Worm (Caenorhabditis elegans) whole organism, young adult: ENCODE measurements around the gene K06B9.6.
"Not testable (repeated sequence)": the region's sequence is repeated elsewhere in the genome, so short reads cannot be mapped to it uniquely, and the experiment has no call there.

Experiments
- B0336.3 ChIP-seq: fragments of 200-800 bp; sonication (Bioruptor generic); IDR thresholded peaks from 2 replicates; pipeline ENCODE4 v1.3.6; 2022; ENCODE audit warnings: missing genetic modification characterization, missing compliant biosample characterization
- C06A6.2 ChIP-seq: fragments of 200-800 bp; sonication (Bioruptor generic); conservative IDR thresholded peaks from 2 replicates; pipeline ENCODE4 v1.3.6; 2022; ENCODE audit warnings: missing genetic modification characterization, missing compliant biosample characterization
- D2030.7 ChIP-seq: fragments of 200-800 bp; sonication (Bioruptor generic); IDR thresholded peaks from 2 replicates; pipeline ENCODE4 v1.3.6; 2022; ENCODE audit warnings: missing genetic modification reagents, missing genetic modification characterization, missing compliant biosample characterization
- F37B4.10 ChIP-seq: fragments of 200-800 bp; sonication (Bioruptor generic); IDR thresholded peaks from 2 replicates; pipeline ENCODE4 v1.3.6; 2022; ENCODE audit warnings: missing genetic modification characterization, missing compliant biosample characterization
- K11D2.4 ChIP-seq: fragments of 200-800 bp; sonication (Bioruptor generic); IDR thresholded peaks from 2 replicates; pipeline ENCODE4 v1.3.6; 2022; ENCODE audit warnings: missing genetic modification reagents, missing genetic modification characterization, missing compliant biosample characterization
- Y53G8AR.9 ChIP-seq: fragments of 200-800 bp; sonication (Bioruptor generic); conservative IDR thresholded peaks from 2 replicates; pipeline ENCODE4 v1.3.6; 2022; ENCODE audit warnings: missing genetic modification reagents, missing genetic modification characterization, missing compliant biosample characterization
- Y56A3A.18 ChIP-seq: fragments of 200-800 bp; sonication (Bioruptor generic); IDR thresholded peaks from 2 replicates; pipeline ENCODE4 v1.3.6; 2022; ENCODE audit warnings: missing genetic modification reagents, missing genetic modification characterization, missing compliant biosample characterization
- Y67H2A.10 ChIP-seq: fragments of 200-800 bp; sonication (Bioruptor generic); conservative IDR thresholded peaks from 2 replicates; pipeline ENCODE4 v1.3.6; 2022; ENCODE audit warnings: missing genetic modification reagents, missing genetic modification characterization, missing compliant biosample characterization
- Y79H2A.3 ChIP-seq: fragments of 200-800 bp; sonication (Bioruptor generic); conservative IDR thresholded peaks from 2 replicates; pipeline ENCODE4 v1.3.6; 2022; ENCODE audit warnings: missing genetic modification reagents, missing genetic modification characterization, missing compliant biosample characterization
- attf-3 ChIP-seq: fragments of 200-800 bp; sonication (Bioruptor generic); conservative IDR thresholded peaks from 2 replicates; pipeline ENCODE4 v1.3.6; 2022; ENCODE audit warnings: missing genetic modification reagents, missing genetic modification characterization, missing compliant biosample characterization
- attf-6 ChIP-seq: fragments of 200-800 bp; sonication (Bioruptor generic); IDR thresholded peaks from 2 replicates; pipeline ENCODE4 v1.3.6; 2022; ENCODE audit warnings: missing genetic modification reagents, missing genetic modification characterization, missing compliant biosample characterization
- bed-2 ChIP-seq: fragments of 200-800 bp; sonication (Bioruptor generic); IDR thresholded peaks from 2 replicates; pipeline ENCODE4 v1.3.6; 2022; ENCODE audit warnings: missing genetic modification reagents, missing genetic modification characterization, missing compliant biosample characterization
- cebp-1 ChIP-seq, 2 experiments: fragments of 200-800 bp in 1 of 2; sonication (Bioruptor generic) in 1 of 2; sonication (generic microtip) in 1 of 2; IDR thresholded peaks in 1 of 2; optimal IDR thresholded peaks in 1 of 2; 2 replicates each; pipeline versions ENCODE4 v1.3.6 to Lab custom; 2017 to 2022; ENCODE audit warnings: missing compliant biosample characterization in 2 of 2, missing genetic modification characterization in 2 of 2, mild to moderate bottlenecking in 1 of 2, missing genetic modification reagents in 1 of 2, moderate library complexity in 1 of 2
- ceh-100 ChIP-seq: fragments of 200-800 bp; sonication (Bioruptor generic); IDR thresholded peaks from 2 replicates; pipeline ENCODE4 v1.3.6; 2022; ENCODE audit warnings: missing genetic modification reagents, missing genetic modification characterization, missing compliant biosample characterization
- ceh-40 ChIP-seq: fragments of 200-800 bp; sonication (Bioruptor generic); IDR thresholded peaks from 2 replicates; pipeline ENCODE4 v1.3.6; 2022; ENCODE audit warnings: missing genetic modification characterization, missing compliant biosample characterization
- ceh-91 ChIP-seq: fragments of 200-800 bp; sonication (Bioruptor generic); IDR thresholded peaks from 2 replicates; pipeline ENCODE4 v1.3.6; 2022; ENCODE audit warnings: missing genetic modification reagents, missing genetic modification characterization, missing compliant biosample characterization
- chd-7 ChIP-seq: sonication (generic microtip); optimal IDR thresholded peaks from 2 replicates; lab custom pipeline; 2016; ENCODE audit warnings: mild to moderate bottlenecking, missing genetic modification characterization, moderate library complexity, missing compliant biosample characterization
- dox-1 ChIP-seq: fragments of 200-800 bp; sonication (Bioruptor generic); IDR thresholded peaks from 2 replicates; pipeline ENCODE4 v1.3.6; 2022; ENCODE audit warnings: missing genetic modification reagents, missing genetic modification characterization, missing compliant biosample characterization
- efl-1 ChIP-seq: fragments of 150-350 bp; optimal IDR thresholded peaks from 2 replicates; lab custom pipeline; 2014; ENCODE audit warnings: missing biosample characterization, missing genetic modification reagents, missing genetic modification characterization
- egl-18 ChIP-seq: fragments of 200-800 bp; sonication (Bioruptor generic); IDR thresholded peaks from 2 replicates; pipeline ENCODE4 v1.3.6; 2022; ENCODE audit warnings: missing genetic modification reagents, missing genetic modification characterization, missing compliant biosample characterization
- egl-44 ChIP-seq: fragments of 200-800 bp; sonication (Bioruptor generic); IDR thresholded peaks from 2 replicates; pipeline ENCODE4 v1.3.6; 2022; ENCODE audit warnings: missing genetic modification reagents, missing genetic modification characterization, missing compliant biosample characterization
- ekl-4 ChIP-seq: fragments of 200-800 bp; sonication (Bioruptor generic); IDR thresholded peaks from 2 replicates; pipeline ENCODE4 v1.3.6; 2022; ENCODE audit warnings: missing genetic modification reagents, missing genetic modification characterization, missing compliant biosample characterization
- hmg-1.2 ChIP-seq: fragments of 200-800 bp; sonication (Bioruptor generic); IDR thresholded peaks from 2 replicates; pipeline ENCODE4 v1.3.6; 2022; ENCODE audit warnings: missing genetic modification reagents, missing genetic modification characterization, missing compliant biosample characterization
- hsf-1 ChIP-seq: fragments of 200-800 bp; sonication (Bioruptor generic); IDR thresholded peaks from 2 replicates; pipeline ENCODE4 v1.3.6; 2022; ENCODE audit warnings: missing genetic modification reagents, missing genetic modification characterization, missing compliant biosample characterization
- lin-26 ChIP-seq: fragments of 200-800 bp; sonication (Bioruptor generic); IDR thresholded peaks from 2 replicates; pipeline ENCODE4 v1.3.6; 2022; ENCODE audit warnings: missing genetic modification reagents, missing genetic modification characterization, missing compliant biosample characterization
- lin-40 ChIP-seq: sonication (generic microtip); optimal IDR thresholded peaks from 2 replicates; lab custom pipeline; 2016; ENCODE audit warnings: missing genetic modification characterization, mild to moderate bottlenecking, missing compliant biosample characterization, missing genotype, missing genetic modification reagents
- lir-1 ChIP-seq: fragments of 200-800 bp; sonication (Bioruptor generic); conservative IDR thresholded peaks from 2 replicates; pipeline ENCODE4 v1.3.6; 2022; ENCODE audit warnings: missing genetic modification reagents, missing genetic modification characterization, missing compliant biosample characterization
- lsy-27 ChIP-seq: sonication (generic microtip); optimal IDR thresholded peaks from 2 replicates; lab custom pipeline; 2017; ENCODE audit warnings: missing genetic modification characterization, mild to moderate bottlenecking, missing compliant biosample characterization, antibody characterized with exemption, missing genotype, borderline replicate concordance; ENCODE audit not compliant: insufficient read depth
- madf-3 ChIP-seq: fragments of 200-800 bp; sonication (Bioruptor generic); IDR thresholded peaks from 2 replicates; pipeline ENCODE4 v1.3.6; 2022; ENCODE audit warnings: missing genetic modification reagents, missing genetic modification characterization, missing compliant biosample characterization
- madf-6 ChIP-seq: fragments of 200-800 bp; sonication (Bioruptor generic); IDR thresholded peaks from 2 replicates; pipeline ENCODE4 v1.3.6; 2022; ENCODE audit warnings: missing genetic modification reagents, missing genetic modification characterization, missing compliant biosample characterization
- mcd-1 ChIP-seq: fragments of 200-800 bp; sonication (Bioruptor generic); IDR thresholded peaks from 2 replicates; pipeline ENCODE4 v1.3.6; 2022; ENCODE audit warnings: missing genetic modification reagents, missing genetic modification characterization, missing compliant biosample characterization
- pbrm-1 ChIP-seq: fragments of 200-800 bp; sonication (Bioruptor generic); IDR thresholded peaks from 2 replicates; pipeline ENCODE4 v1.3.6; 2022; ENCODE audit warnings: missing genetic modification reagents, missing genetic modification characterization, missing compliant biosample characterization
- snpc-4 ChIP-seq, 5 experiments: fragments of 150-350 bp in 1 of 5; sonication (generic microtip) in 4 of 5; optimal IDR thresholded peaks; 2 replicates each; lab custom pipeline; 2014 to 2018; ENCODE audit warnings: missing genetic modification characterization in 5 of 5, missing biosample characterization in 3 of 5, antibody characterized with exemption in 2 of 5, mild to moderate bottlenecking in 2 of 5, missing compliant biosample characterization in 2 of 5, missing genotype in 2 of 5, moderate library complexity in 2 of 5, missing genetic modification reagents in 1 of 5
- somi-1 ChIP-seq: fragments of 200-800 bp; sonication (Bioruptor generic); optimal IDR thresholded peaks from 2 replicates; lab custom pipeline; 2018; ENCODE audit warnings: mild to moderate bottlenecking, missing genetic modification characterization, missing compliant biosample characterization
- sptf-2 ChIP-seq: fragments of 200-800 bp; sonication (Bioruptor generic); optimal IDR thresholded peaks from 2 replicates; lab custom pipeline; 2018; ENCODE audit warnings: mild to moderate bottlenecking, missing genetic modification characterization, missing compliant biosample characterization
- tbx-9 ChIP-seq: sonication (generic microtip); optimal IDR thresholded peaks from 2 replicates; lab custom pipeline; 2016; ENCODE audit warnings: borderline replicate concordance, missing genetic modification characterization, inconsistent platforms, missing compliant biosample characterization
- xnd-1 ChIP-seq: sonication (generic microtip); optimal IDR thresholded peaks from 2 replicates; lab custom pipeline; 2016; ENCODE audit warnings: missing genotype, missing genetic modification reagents, missing genetic modification characterization, missing compliant biosample characterization
- ztf-28 ChIP-seq: fragments of 200-800 bp; sonication (Bioruptor generic); IDR thresholded peaks from 2 replicates; pipeline ENCODE4 v1.3.6; 2022; ENCODE audit warnings: missing genetic modification reagents, missing genetic modification characterization, missing compliant biosample characterization
- ztf-6 ChIP-seq: fragments of 200-800 bp; sonication (Bioruptor generic); IDR thresholded peaks from 2 replicates; pipeline ENCODE4 v1.3.6; 2022; ENCODE audit warnings: missing genetic modification reagents, missing genetic modification characterization, missing compliant biosample characterization

K06B9.6 gene

DNA sequence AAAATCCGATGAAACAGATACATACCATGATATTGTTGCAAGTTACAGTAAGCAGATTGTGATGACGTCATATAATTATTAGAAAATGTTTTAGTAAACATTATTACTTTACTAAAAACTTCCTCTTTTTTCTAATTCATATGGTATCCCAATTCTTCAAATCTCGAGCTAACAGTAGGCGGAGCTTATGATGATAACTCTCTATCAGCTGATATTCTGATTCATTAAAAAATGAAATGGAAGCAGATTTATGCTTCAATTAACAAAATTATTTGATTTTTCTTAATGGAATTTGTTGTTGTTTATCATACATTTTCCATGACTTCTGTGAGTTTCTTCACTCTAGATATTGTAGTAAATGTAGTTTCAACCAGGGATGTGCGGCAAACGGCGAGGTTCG is 7.6 kb upstream of the K06B9.6 start, which contains the start of gene pax-2:
TSS of gene pax-2 (minus strand) at position 101 of the 400 bp plus-strand sequence.
- TF ChIP-seq efl-1 (GFP tag; lab: Kevin White, UChicago): no peak
- TF ChIP-seq lsy-27: no peak
- TF ChIP-seq tbx-9 (tag; lab: Kevin White, UChicago): no peak
- TF ChIP-seq attf-6 (GFP tag; lab: Robert Waterston, UW): no peak
- no peak for TF ChIP-seq egl-18 (GFP tag; lab: Robert Waterston, UW)
- TF ChIP-seq snpc-4 (GFP tag; optimal IDR thresholded peaks at IDR 0.05; lab: Kevin White, UChicago): no peak
- TF ChIP-seq snpc-4 (tag; optimal IDR thresholded peaks at IDR 0.05; lab: Kevin White, UChicago): no peak
- no peak for TF ChIP-seq somi-1
- TF ChIP-seq chd-7 (tag; lab: Kevin White, UChicago): no peak
- no peak for TF ChIP-seq attf-3 (GFP tag; lab: Robert Waterston, UW)
- TF ChIP-seq B0336.3 (GFP tag; lab: Robert Waterston, UW): no peak
- no peak for TF ChIP-seq ceh-91 (GFP tag; lab: Robert Waterston, UW)

DNA sequence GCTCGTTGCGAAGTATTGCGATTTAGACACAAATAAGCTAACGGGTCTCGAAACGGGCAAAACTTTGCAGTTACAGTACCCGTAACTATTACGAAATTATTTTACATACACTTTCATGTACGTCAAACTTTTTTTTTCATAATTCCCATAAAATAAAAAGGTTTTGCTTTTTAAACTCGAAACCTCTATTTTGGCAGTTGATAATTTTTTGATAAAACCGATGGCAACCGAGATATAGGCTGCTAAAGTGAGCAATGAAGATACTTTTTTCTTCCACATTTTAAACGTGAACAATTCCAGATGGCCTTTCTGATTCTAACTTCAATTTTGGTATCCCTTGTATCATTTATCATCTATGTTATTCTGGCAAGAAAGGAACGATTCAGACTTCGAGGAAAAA is 538 bp upstream of the K06B9.6 start, which contains the start of gene cyp-25A6:
TSS of gene cyp-25A6 (plus strand) at position 301 of the 400 bp plus-strand sequence.
- TF ChIP-seq Y53G8AR.9; ztf-28 (GFP tag; lab: Robert Waterston, UW); hsf-1 (GFP tag; lab: Robert Waterston, UW): not testable (repeated sequence)

DNA sequence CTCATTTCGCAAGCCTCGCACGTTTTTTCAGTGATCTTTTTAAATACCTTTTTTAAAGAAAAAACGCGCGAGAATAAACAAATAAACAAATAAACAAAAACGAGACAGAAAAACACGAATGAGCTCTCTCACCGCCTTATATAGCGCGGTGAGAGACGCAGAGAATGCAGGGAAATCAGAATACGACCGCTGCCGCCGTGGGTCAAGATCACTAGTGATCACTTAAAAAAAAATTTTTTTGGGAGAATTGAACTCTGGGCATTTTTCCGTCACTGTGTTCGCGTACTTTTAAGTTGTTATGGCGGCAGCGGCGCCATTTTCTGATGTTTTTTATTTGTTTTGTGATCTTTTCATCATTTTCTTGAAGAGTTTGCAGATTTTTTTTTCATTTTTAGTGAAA is 8.7 kb downstream of the K06B9.6 start:
- TF ChIP-seq madf-6 (GFP tag; lab: Robert Waterston, UW) (peak; percentile 62), xnd-1 (tag; lab: Kevin White, UChicago) (peak; percentile 75)

DNA sequence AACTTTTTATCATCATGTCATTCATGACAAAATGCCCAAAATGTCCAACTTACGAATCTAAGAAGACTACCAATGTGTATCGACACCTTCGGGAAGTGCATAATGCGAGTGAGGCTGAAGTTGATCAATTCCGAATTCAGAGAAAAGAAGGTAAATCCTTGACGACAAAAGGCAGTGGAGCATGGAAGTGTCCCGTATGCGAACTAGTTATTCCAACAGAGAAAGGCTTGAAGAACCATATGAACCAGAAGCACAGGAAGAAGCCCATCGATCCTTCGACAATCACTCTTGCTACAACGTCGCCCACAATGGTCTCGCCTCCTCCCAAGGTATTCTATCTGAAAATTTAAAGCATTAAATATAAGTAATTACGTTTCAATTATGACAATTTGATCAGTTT is 10.5 kb downstream of the K06B9.6 start, which contains the start of gene K08D10.11:
TSS of gene K08D10.11 (minus strand) at position 101 of the 400 bp plus-strand sequence.
- not testable (repeated sequence) for TF ChIP-seq lir-1 (GFP tag; lab: Robert Waterston, UW); tbx-9 (tag; lab: Kevin White, UChicago); sptf-2 (GFP tag; lab: Kevin White, UChicago)

DNA sequence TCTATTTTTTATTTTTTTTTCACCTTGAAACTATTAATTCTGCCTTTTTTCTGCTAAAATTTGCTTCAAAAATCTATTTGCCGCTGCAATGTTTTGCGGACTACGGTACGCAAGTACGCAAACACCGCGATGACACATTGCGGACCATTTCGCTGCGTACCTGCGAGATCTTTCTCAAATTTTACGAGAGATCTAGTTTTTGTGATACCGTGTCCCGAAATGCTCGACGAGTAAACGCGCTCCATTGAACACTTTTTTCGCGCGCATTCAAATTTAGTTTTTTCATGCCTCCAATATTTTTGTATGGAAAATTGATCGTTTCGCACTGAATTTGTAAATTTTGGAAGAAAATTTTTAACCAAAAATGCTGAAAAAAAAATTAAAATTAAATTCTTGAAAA is 11.9 kb downstream of the K06B9.6 start:
- TF ChIP-seq D2030.7 (GFP tag; lab: Robert Waterston, UW): peak; percentile 21; the same call in 1 of the 2 replicates
- peak; percentile 97 for TF ChIP-seq dox-1 (GFP tag; lab: Robert Waterston, UW)
- peak; percentile 80 for TF ChIP-seq ztf-6
- TF ChIP-seq Y79H2A.3 (GFP tag; lab: Robert Waterston, UW): peak; percentile 75; the same call in 1 of the 2 replicates
- peak; percentile 76 for TF ChIP-seq cebp-1 (GFP tag; IDR thresholded peaks at IDR 0.05; lab: Robert Waterston, UW)
- TF ChIP-seq cebp-1 (tag; optimal IDR thresholded peaks at IDR 0.05; lab: Kevin White, UChicago): peak; percentile 7
- TF ChIP-seq ekl-4 (GFP tag; lab: Robert Waterston, UW): peak; percentile 82
- TF ChIP-seq pbrm-1 (GFP tag; lab: Robert Waterston, UW): peak; percentile 93
- TF ChIP-seq egl-44 (GFP tag; lab: Robert Waterston, UW): 0 out of 2 replicates have a peak, but pooled peaks have one; percentile 45
- peak; percentile 74; the same call in 1 of the 2 replicates for TF ChIP-seq lin-26
- TF ChIP-seq bed-2 (GFP tag; lab: Robert Waterston, UW): peak; percentile 83
- TF ChIP-seq Y56A3A.18 (GFP tag; lab: Robert Waterston, UW): 0 out of 2 replicates have a peak, but pooled peaks have one; percentile 51
- peak; percentile 96 for TF ChIP-seq K11D2.4
- peak; percentile 23 for TF ChIP-seq lin-40 (tag; lab: Kevin White, UChicago)
- 0 out of 2 replicates have a peak, but pooled peaks have one; percentile 44 for TF ChIP-seq Y67H2A.10 (GFP tag; lab: Robert Waterston, UW)
- TF ChIP-seq ceh-100: peak; percentile 82
- TF ChIP-seq egl-18 (GFP tag; lab: Robert Waterston, UW): peak; percentile 82
- peak; percentile 100 for TF ChIP-seq mcd-1 (GFP tag; lab: Robert Waterston, UW)
- peak; percentile 89 for TF ChIP-seq C06A6.2 (GFP tag; lab: Robert Waterston, UW)
- TF ChIP-seq attf-3 (GFP tag; lab: Robert Waterston, UW): peak; percentile 81
- peak; percentile 96 for TF ChIP-seq hmg-1.2 (GFP tag; lab: Robert Waterston, UW)
- TF ChIP-seq ceh-40: 0 out of 2 replicates have a peak, but pooled peaks have one; percentile 25
- 0 out of 2 replicates have a peak, but pooled peaks have one; percentile 8 for TF ChIP-seq madf-3 (GFP tag; lab: Robert Waterston, UW)
- 0 out of 2 replicates have a peak, but pooled peaks have one; percentile 68 for TF ChIP-seq F37B4.10 (GFP tag; lab: Robert Waterston, UW)
